Worm (Caenorhabditis elegans): ENCODE data around the gene Y38F1A.7.

DNA sequence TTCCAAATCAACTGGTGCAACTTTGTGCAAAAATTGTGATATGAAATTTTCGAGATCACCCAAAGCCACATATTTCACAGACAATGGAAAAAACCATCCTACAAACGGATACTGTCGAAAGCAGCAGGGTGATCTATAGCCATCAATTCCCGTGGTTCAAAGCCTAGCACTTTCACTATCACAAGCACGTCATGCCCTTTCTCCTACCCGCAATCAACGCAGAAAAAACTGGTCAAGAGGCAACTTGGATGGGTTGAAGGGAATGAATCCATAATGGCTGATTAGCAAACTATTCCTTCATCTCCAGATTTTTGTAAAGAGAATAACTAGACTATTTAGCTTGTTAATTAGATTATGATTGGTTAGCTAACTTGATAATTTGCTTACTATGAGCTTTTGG, 35.9 kb downstream of the Y38F1A.7 start:
- TF ChIP-seq snpc-4 (tag; optimal IDR thresholded peaks at IDR 0.05) (no peak), R02D3.7 (tag; optimal IDR thresholded peaks at IDR 0.05) (no peak), ama-1 (optimal IDR thresholded peaks at IDR 0.05) (no peak), F10B5.3 (tag; optimal IDR thresholded peaks at IDR 0.05) (no peak)

Measured in whole organism, L4 larva.